Worm (Caenorhabditis elegans) whole organism, L3 larva: ENCODE results near the gene sipa-1.
A peak's percentile ranks its signal among the peaks of the same experiment; 100 is the strongest.

Source experiments
- ZK546.5 ChIP-seq: sonication (generic microtip); optimal IDR thresholded peaks from 2 replicates; lab custom pipeline; 2017; ENCODE audit warnings: missing biosample characterization, missing genetic modification characterization
- ama-1 ChIP-seq: fragments of 150-350 bp; optimal IDR thresholded peaks from 2 replicates; lab custom pipeline; 2018
- elt-3 ChIP-seq, 3 experiments: fragments of 150-350 bp in 1 of 3; sonication (generic microtip) in 2 of 3; optimal IDR thresholded peaks; 2 replicates in 2 of 3; 4 replicates in 1 of 3; lab custom pipeline; 2014 to 2017; ENCODE audit warnings: missing biosample characterization in 3 of 3, missing genetic modification characterization in 3 of 3
- nhr-11 ChIP-seq: fragments of 150-350 bp; optimal IDR thresholded peaks from 2 replicates; lab custom pipeline; 2014; ENCODE audit warnings: missing biosample characterization, missing genetic modification characterization
- nhr-12 ChIP-seq: fragments of 150-350 bp; optimal IDR thresholded peaks from 2 replicates; lab custom pipeline; 2014; ENCODE audit warnings: missing biosample characterization, missing genetic modification characterization
- unc-39 ChIP-seq: sonication (generic microtip); optimal IDR thresholded peaks from 4 replicates; lab custom pipeline; 2017; ENCODE audit warnings: missing biosample characterization, missing genetic modification characterization

ce11 chrV:11641298-11641787 lies 4.3 kb upstream of the sipa-1 start:
- no peak for TF ChIP-seq nhr-12
- no peak for TF ChIP-seq unc-39 (tag; lab: Kevin White, UChicago)
- TF ChIP-seq nhr-11: peak; percentile 33
- TF ChIP-seq ZK546.5: no peak
- no peak for TF ChIP-seq elt-3 (tag; optimal IDR thresholded peaks at IDR 0.05; lab: Kevin White, UChicago)
- no peak for TF ChIP-seq ama-1 (lab: Kevin White, UChicago)
